Worm (Caenorhabditis elegans) whole organism, midembryonic: ENCODE data around the gene nhr-275.
"Not testable (repeated sequence)": the region's sequence is repeated elsewhere in the genome, so short reads cannot be mapped to it uniquely, and the experiment has no call there.

Source experiments
- flt-1 ChIP-seq: fragments of 200-800 bp; sonication (Bioruptor generic); IDR thresholded peaks from 2 replicates; pipeline ENCODE4 v1.3.6; 2022; ENCODE audit warnings: missing genetic modification characterization, missing compliant biosample characterization
- klf-2 ChIP-seq: fragments of 200-800 bp; sonication (Bioruptor generic); conservative IDR thresholded peaks from 2 replicates; pipeline ENCODE4 v1.3.6; 2022; ENCODE audit warnings: missing genetic modification reagents, missing genetic modification characterization, missing compliant biosample characterization
- med-1 ChIP-seq: sonication (generic microtip); optimal IDR thresholded peaks from 2 replicates; lab custom pipeline; 2017; ENCODE audit warnings: missing genetic modification characterization, mild to moderate bottlenecking, missing compliant biosample characterization, antibody characterized with exemption, missing genetic modification reagents; ENCODE audit not compliant: insufficient read depth
- tab-1 ChIP-seq: fragments of 200-800 bp; sonication (Bioruptor generic); IDR thresholded peaks from 2 replicates; pipeline ENCODE4 v1.3.6; 2022; ENCODE audit warnings: missing genetic modification characterization, missing compliant biosample characterization

DNA sequence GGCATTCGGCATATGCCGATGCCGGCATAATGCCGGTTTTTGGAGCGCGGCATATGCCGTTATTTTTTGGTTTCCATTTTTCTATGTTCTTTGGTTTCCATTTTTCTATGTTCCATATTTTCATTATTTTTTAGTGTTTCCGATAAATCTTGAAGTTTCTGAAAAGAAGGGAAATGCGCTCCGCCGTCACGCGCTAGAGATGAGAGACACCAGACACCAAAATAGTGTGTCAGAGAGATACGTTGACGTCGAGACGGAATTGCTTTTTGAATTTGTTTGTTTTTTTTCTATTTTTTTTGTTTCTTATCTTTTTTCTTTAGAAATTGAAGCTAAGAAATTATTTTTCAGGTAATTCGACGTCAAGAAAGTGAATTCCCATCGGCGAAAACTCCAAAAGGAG lies 11.7 kb downstream of the nhr-275 start, which contains the start of gene F41B5.1:
- TF ChIP-seq med-1 (GFP tag; lab: Kevin White, UChicago); klf-2 (GFP tag; lab: Robert Waterston, UW); flt-1 (GFP tag; lab: Robert Waterston, UW); tab-1 (GFP tag; lab: Robert Waterston, UW): not testable (repeated sequence)
